Fruit fly (Drosophila melanogaster): ENCODE measurements around the gene CG6138.

CG6138 gene

dm6 chr2L:10526953-10527584, 40.0 kb upstream of the CG6138 start, which contains the start of gene Lip4 (continued):
- TF ChIP-seq CG6683 (GFP tag; optimal IDR thresholded peaks at IDR 0.05) (peak; percentile 41), CG7556 (GFP tag; optimal IDR thresholded peaks at IDR 0.05) (peak; percentile 82), ems (GFP tag; optimal IDR thresholded peaks at IDR 0.05) (peak; percentile 62), row (GFP tag; IDR thresholded peaks at IDR 0.05) (peak; percentile 85), Dp (GFP tag; optimal IDR thresholded peaks at IDR 0.05) (no peak), CG33557 (GFP tag; optimal IDR thresholded peaks at IDR 0.05) (no peak), inv (GFP tag; IDR thresholded peaks at IDR 0.05; ENCODE audit: partially characterized antibody) (no peak), eyg (GFP tag; optimal IDR thresholded peaks at IDR 0.05) (peak; percentile 43), CG8359 (GFP tag; optimal IDR thresholded peaks at IDR 0.05; ENCODE audit: borderline replicate concordance) (peak; percentile 28), ken (GFP tag; IDR thresholded peaks at IDR 0.05) (peak; percentile 33; the same call in 1 of the 3 replicates), CTCF (GFP tag; optimal IDR thresholded peaks at IDR 0.05) (peak; percentile 4), Lhr (GFP tag; optimal IDR thresholded peaks at IDR 0.05) (peak; percentile 11), HHEX (GFP tag; optimal IDR thresholded peaks at IDR 0.05) (peak; percentile 76), NC2β (GFP tag; optimal IDR thresholded peaks at IDR 0.05) (peak; percentile 22), CG4328 (GFP tag; optimal IDR thresholded peaks at IDR 0.05) (peak; percentile 38), bsh (GFP tag; optimal IDR thresholded peaks at IDR 0.05) (peak in 1 of 2 experiments; percentile 67), toy (GFP tag; IDR thresholded peaks at IDR 0.05) (peak; percentile 52; the same call in 1 of the 2 replicates), Adf1 (GFP tag; IDR thresholded peaks at IDR 0.05) (no peak), CG15073 (GFP tag; optimal IDR thresholded peaks at IDR 0.05) (peak; percentile 32), CG1647 (GFP tag; optimal IDR thresholded peaks at IDR 0.05) (peak; percentile 41), sens (GFP tag) (peak; percentile 95), scrt (GFP tag; optimal IDR thresholded peaks at IDR 0.05) (peak; percentile 47), eve (GFP tag; optimal IDR thresholded peaks at IDR 0.05) (peak in 1 of 2 experiments; percentile 86), danr (GFP tag; IDR thresholded peaks at IDR 0.05) (no peak; the same call in 1 of the 2 replicates), chif (GFP tag; optimal IDR thresholded peaks at IDR 0.05) (peak; percentile 53 to 56), Atf3 (GFP tag; optimal IDR thresholded peaks at IDR 0.05) (peak; percentile 19), CG30431 (GFP tag; optimal IDR thresholded peaks at IDR 0.05) (peak; percentile 3), CG10366 (GFP tag; IDR thresholded peaks at IDR 0.05) (peak; percentile 76), CG11085 (GFP tag; IDR thresholded peaks at IDR 0.05) (peak; percentile 73), run (tag; optimal IDR thresholded peaks at IDR 0.05) (peak; percentile 55), CG30020 (tag; optimal IDR thresholded peaks at IDR 0.05) (no peak), yki (optimal IDR thresholded peaks at IDR 0.05) (no peak), luna (GFP tag; optimal IDR thresholded peaks at IDR 0.05) (no peak), twi (tag; optimal IDR thresholded peaks at IDR 0.05) (peak; percentile 9), CG15696 (tag; optimal IDR thresholded peaks at IDR 0.05) (peak; percentile 66), ham (GFP tag; IDR thresholded peaks at IDR 0.05) (no peak), stc (GFP tag; IDR thresholded peaks at IDR 0.05) (peak; percentile 82), CG4360 (GFP tag; IDR thresholded peaks at IDR 0.05) (peak; percentile 41; the same call in 1 of the 2 replicates), ATbp (GFP tag; optimal IDR thresholded peaks at IDR 0.05) (peak; percentile 22), CG8290 (GFP tag; optimal IDR thresholded peaks at IDR 0.05) (peak; percentile 18), CG8290 (tag; optimal IDR thresholded peaks at IDR 0.05) (peak in 1 of 2 experiments; percentile 60), Lim3 (GFP tag; IDR thresholded peaks at IDR 0.05) (no peak), trem (tag; optimal IDR thresholded peaks at IDR 0.05) (peak; percentile 44), disco-r (GFP tag; optimal IDR thresholded peaks at IDR 0.05) (no peak), Neu2 (GFP tag; optimal IDR thresholded peaks at IDR 0.05; ENCODE audit: borderline replicate concordance) (no peak), exex (tag; optimal IDR thresholded peaks at IDR 0.05) (no peak), dmrt99B (tag; optimal IDR thresholded peaks at IDR 0.05) (peak; percentile 84), CG6791 (GFP tag; IDR thresholded peaks at IDR 0.05; ENCODE audit: partially characterized antibody) (no peak), Dref (GFP tag; IDR thresholded peaks at IDR 0.05) (no peak), vfl (GFP tag; optimal IDR thresholded peaks at IDR 0.05) (peak; percentile 30), ftz-f1 (GFP tag; optimal IDR thresholded peaks at IDR 0.05) (no peak)

Data from whole organism, embryonic.